Fruit fly (Drosophila melanogaster) whole organism, embryonic: ENCODE results near the gene CG12945.

Experiments
- Ada2b ChIP-seq: fragments of 200-800 bp; sonication (Bioruptor generic); IDR thresholded peaks from 2 replicates; pipeline ENCODE4 v1.3.6; 2022; ENCODE audit warnings: missing biosample characterization, missing genetic modification characterization
- CG10431 ChIP-seq: fragments of 200-800 bp; sonication (Bioruptor generic); optimal IDR thresholded peaks from 3 replicates; lab custom pipeline; 2018; ENCODE audit warnings: missing biosample characterization, mild to moderate bottlenecking, missing genetic modification characterization
- CG10565 ChIP-seq: fragments of 200-800 bp; sonication (Bioruptor generic); optimal IDR thresholded peaks from 3 replicates; lab custom pipeline; 2016; ENCODE audit warnings: missing biosample characterization, mild to moderate bottlenecking, missing genetic modification characterization
- CG11723 ChIP-seq: fragments of 200-800 bp; sonication (Bioruptor generic); optimal IDR thresholded peaks from 2 replicates; lab custom pipeline; 2017; ENCODE audit warnings: missing biosample characterization, mild to moderate bottlenecking, missing genetic modification characterization
- CG12769 ChIP-seq: fragments of 200-800 bp; sonication (Bioruptor generic); optimal IDR thresholded peaks from 2 replicates; lab custom pipeline; 2019; ENCODE audit warnings: missing biosample characterization, mild to moderate bottlenecking, missing genetic modification characterization, moderate library complexity
- CG13775 ChIP-seq: fragments of 200-800 bp; sonication (Bioruptor generic); optimal IDR thresholded peaks from 3 replicates; lab custom pipeline; 2017; ENCODE audit warnings: missing biosample characterization, mild to moderate bottlenecking, missing genetic modification characterization
- CG15269 ChIP-seq: fragments of 200-800 bp; sonication (Bioruptor generic); optimal IDR thresholded peaks from 2 replicates; lab custom pipeline; 2018; ENCODE audit warnings: missing biosample characterization, mild to moderate bottlenecking, missing genetic modification characterization, moderate library complexity
- CG1603 ChIP-seq: fragments of 200-800 bp; sonication (Bioruptor generic); optimal IDR thresholded peaks from 2 replicates; lab custom pipeline; 2019; ENCODE audit warnings: missing biosample characterization, mild to moderate bottlenecking, missing genetic modification characterization, moderate library complexity
- CG17568 ChIP-seq: fragments of 200-800 bp; sonication (Bioruptor generic); optimal IDR thresholded peaks from 2 replicates; lab custom pipeline; 2018; ENCODE audit warnings: missing biosample characterization, mild to moderate bottlenecking, missing genetic modification characterization, moderate library complexity
- CG17912 ChIP-seq: fragments of 200-800 bp; sonication (Bioruptor generic); optimal IDR thresholded peaks from 2 replicates; lab custom pipeline; 2018; ENCODE audit warnings: missing biosample characterization, mild to moderate bottlenecking, missing genetic modification characterization
- CG2678 ChIP-seq: fragments of 200-800 bp; sonication (Bioruptor generic); optimal IDR thresholded peaks from 3 replicates; lab custom pipeline; 2019; ENCODE audit warnings: missing biosample characterization, mild to moderate bottlenecking, missing genetic modification characterization, moderate library complexity
- CG4282 ChIP-seq: fragments of 200-800 bp; sonication (Bioruptor generic); optimal IDR thresholded peaks from 2 replicates; lab custom pipeline; 2016; ENCODE audit warnings: missing biosample characterization, missing genetic modification characterization
- CG5245 ChIP-seq: fragments of 200-800 bp; sonication (Bioruptor generic); optimal IDR thresholded peaks from 3 replicates; lab custom pipeline; 2016; ENCODE audit warnings: missing biosample characterization, missing genetic modification characterization
- CG6791 ChIP-seq: fragments of 200-800 bp; sonication (Bioruptor generic); IDR thresholded peaks from 3 replicates; pipeline ENCODE4 v1.3.6; 2022; ENCODE audit warnings: missing biosample characterization, missing genetic modification characterization; ENCODE audit not compliant: partially characterized antibody
- CG8281 ChIP-seq: fragments of 200-800 bp; sonication (Bioruptor generic); optimal IDR thresholded peaks from 2 replicates; lab custom pipeline; 2018; ENCODE audit warnings: missing biosample characterization, mild to moderate bottlenecking, missing genetic modification characterization, moderate library complexity
- CG9797 ChIP-seq: fragments of 200-800 bp; sonication (Bioruptor generic); optimal IDR thresholded peaks from 3 replicates; lab custom pipeline; 2018; ENCODE audit warnings: missing biosample characterization, mild to moderate bottlenecking, missing genetic modification characterization
- Chrac-16 ChIP-seq: fragments of 200-800 bp; sonication (Bioruptor generic); optimal IDR thresholded peaks from 3 replicates; lab custom pipeline; 2016; ENCODE audit warnings: missing biosample characterization, missing genetic modification characterization
- Ets65A ChIP-seq: fragments of 200-800 bp; sonication (Bioruptor generic); peaks from one replicate; lab custom pipeline; 2016; ENCODE audit warnings: missing biosample characterization, missing genetic modification characterization
- Fer1 ChIP-seq: fragments of 200-800 bp; sonication (Bioruptor generic); optimal IDR thresholded peaks from 2 replicates; lab custom pipeline; 2017; ENCODE audit warnings: missing biosample characterization, mild to moderate bottlenecking, missing genetic modification characterization
- H15 ChIP-seq: fragments of 200-800 bp; sonication (Bioruptor generic); IDR thresholded peaks from 3 replicates; pipeline ENCODE4 v1.3.6; 2022; ENCODE audit warnings: missing biosample characterization, missing genetic modification characterization
- HLH4C ChIP-seq: fragments of 200-800 bp; sonication (Bioruptor generic); IDR thresholded peaks from 3 replicates; pipeline ENCODE4 v1.3.6; 2022; ENCODE audit warnings: missing biosample characterization, missing genetic modification characterization; ENCODE audit not compliant: partially characterized antibody
- MTF-1 ChIP-seq: fragments of 200-800 bp; sonication (Bioruptor generic); optimal IDR thresholded peaks from 2 replicates; lab custom pipeline; 2018; ENCODE audit warnings: missing biosample characterization, mild to moderate bottlenecking, missing genetic modification characterization, borderline replicate concordance
- Mes4 ChIP-seq: fragments of 200-800 bp; sonication (Bioruptor generic); optimal IDR thresholded peaks from 2 replicates; lab custom pipeline; 2016; ENCODE audit warnings: missing biosample characterization, missing genetic modification characterization
- NC2α ChIP-seq: fragments of 200-800 bp; sonication (Bioruptor generic); optimal IDR thresholded peaks from 2 replicates; lab custom pipeline; 2016; ENCODE audit warnings: missing biosample characterization, missing genetic modification characterization
- NFAT ChIP-seq: fragments of 200-800 bp; sonication (Bioruptor generic); IDR thresholded peaks from 2 replicates; pipeline ENCODE4 v1.3.6; 2022; ENCODE audit warnings: missing biosample characterization, missing genetic modification characterization
- Rfx ChIP-seq: fragments of 200-800 bp; sonication (Bioruptor generic); IDR thresholded peaks from 2 replicates; pipeline ENCODE4 v1.3.6; 2022; ENCODE audit warnings: missing biosample characterization, missing genetic modification characterization
- Side ChIP-seq: fragments of 200-800 bp; sonication (Bioruptor generic); optimal IDR thresholded peaks from 2 replicates; lab custom pipeline; 2016; ENCODE audit warnings: missing biosample characterization, missing genetic modification characterization
- Ssrp ChIP-seq: fragments of 200-800 bp; sonication (Bioruptor generic); optimal IDR thresholded peaks from 2 replicates; lab custom pipeline; 2018; ENCODE audit warnings: missing biosample characterization, mild to moderate bottlenecking, missing genetic modification characterization, moderate library complexity
- Taf1 ChIP-seq: fragments of 200-800 bp; sonication (Bioruptor generic); IDR thresholded peaks from 2 replicates; pipeline ENCODE4 v1.3.6; 2022; ENCODE audit warnings: missing biosample characterization, missing genetic modification characterization
- Vsx1 ChIP-seq: fragments of 200-800 bp; sonication (Bioruptor generic); optimal IDR thresholded peaks from 2 replicates; lab custom pipeline; 2017; ENCODE audit warnings: missing biosample characterization, mild to moderate bottlenecking, missing genetic modification characterization, missing genetic modification reagents
- al ChIP-seq: fragments of 200-800 bp; sonication (Bioruptor generic); IDR thresholded peaks from 2 replicates; pipeline ENCODE4 v1.3.6; 2022; ENCODE audit warnings: missing biosample characterization, missing genetic modification characterization
- cg ChIP-seq: fragments of 200-800 bp; sonication (Bioruptor generic); optimal IDR thresholded peaks from 3 replicates; lab custom pipeline; 2019; ENCODE audit warnings: missing biosample characterization, mild to moderate bottlenecking, missing genetic modification characterization, moderate library complexity
- dan ChIP-seq: fragments of 200-800 bp; sonication (Bioruptor generic); IDR thresholded peaks from 2 replicates; pipeline ENCODE4 v1.3.6; 2022; ENCODE audit warnings: missing biosample characterization, missing genetic modification characterization
- dmrt11E ChIP-seq: fragments of 200-800 bp; sonication (Bioruptor generic); optimal IDR thresholded peaks from 3 replicates; lab custom pipeline; 2018; ENCODE audit warnings: missing biosample characterization, mild to moderate bottlenecking, missing genetic modification characterization, moderate library complexity
- exex ChIP-seq: fragments of 200-800 bp; sonication (Bioruptor generic); optimal IDR thresholded peaks from 4 replicates; lab custom pipeline; 2018; ENCODE audit warnings: missing biosample characterization, mild to moderate bottlenecking, missing genetic modification characterization, moderate library complexity
- fd102C ChIP-seq: fragments of 200-800 bp; sonication (Bioruptor generic); optimal IDR thresholded peaks from 2 replicates; lab custom pipeline; 2018; ENCODE audit warnings: missing biosample characterization, mild to moderate bottlenecking, missing genetic modification characterization, moderate library complexity
- fd96Cb ChIP-seq: fragments of 200-800 bp; sonication (Bioruptor generic); optimal IDR thresholded peaks from 2 replicates; lab custom pipeline; 2018; ENCODE audit warnings: missing biosample characterization, mild to moderate bottlenecking, missing genetic modification characterization, moderate library complexity
- ftz-f1 ChIP-seq: fragments of 200-800 bp; sonication (Bioruptor generic); optimal IDR thresholded peaks from 2 replicates; lab custom pipeline; 2016; ENCODE audit warnings: missing biosample characterization, missing genetic modification characterization
- hbn ChIP-seq: fragments of 200-800 bp; sonication (Bioruptor generic); IDR thresholded peaks from 2 replicates; pipeline ENCODE4 v1.3.6; 2022; ENCODE audit warnings: missing biosample characterization, missing genetic modification characterization; ENCODE audit not compliant: partially characterized antibody
- hth ChIP-seq: fragments of >200 bp; optimal IDR thresholded peaks from 2 replicates; lab custom pipeline; 2017; ENCODE audit warnings: inconsistent platforms
- kni ChIP-seq: fragments of 200-800 bp; sonication (Bioruptor generic); optimal IDR thresholded peaks from 3 replicates; lab custom pipeline; 2017; ENCODE audit warnings: mild to moderate bottlenecking, missing biosample characterization, missing genetic modification reagents, missing genetic modification characterization
- mam ChIP-seq: fragments of 200-800 bp; sonication (Bioruptor generic); optimal IDR thresholded peaks from 3 replicates; lab custom pipeline; 2016; ENCODE audit warnings: missing biosample characterization, missing genetic modification characterization
- nau ChIP-seq: fragments of 200-800 bp; sonication (Bioruptor generic); optimal IDR thresholded peaks from 3 replicates; lab custom pipeline; 2017; ENCODE audit warnings: missing biosample characterization, mild to moderate bottlenecking, missing genetic modification characterization, missing genetic modification reagents
- pros ChIP-seq: fragments of 200-800 bp; sonication (Bioruptor generic); optimal IDR thresholded peaks from 3 replicates; lab custom pipeline; 2019; ENCODE audit warnings: missing biosample characterization, mild to moderate bottlenecking, missing genetic modification characterization, moderate library complexity
- ro ChIP-seq: fragments of 200-800 bp; sonication (Bioruptor generic); IDR thresholded peaks from 2 replicates; pipeline ENCODE4 v1.3.6; 2022; ENCODE audit warnings: missing biosample characterization, missing genetic modification characterization
- sr ChIP-seq: fragments of 200-800 bp; sonication (Bioruptor generic); IDR thresholded peaks from 3 replicates; pipeline ENCODE4 v1.3.6; 2022; ENCODE audit warnings: missing biosample characterization, missing genetic modification characterization
- trem ChIP-seq: fragments of 200-800 bp; optimal IDR thresholded peaks from 3 replicates; lab custom pipeline; 2019; ENCODE audit warnings: missing biosample characterization, mild to moderate bottlenecking, missing genetic modification characterization, moderate library complexity
- unc-4 ChIP-seq: fragments of 200-800 bp; sonication (Bioruptor generic); IDR thresholded peaks from 2 replicates; pipeline ENCODE4 v1.3.6; 2022; ENCODE audit warnings: missing biosample characterization, missing genetic modification characterization; ENCODE audit not compliant: partially characterized antibody
- vfl ChIP-seq: fragments of 200-800 bp; sonication (Bioruptor generic); optimal IDR thresholded peaks from 2 replicates; lab custom pipeline; 2016; ENCODE audit warnings: missing biosample characterization, missing genetic modification characterization
- zfh1 ChIP-seq: fragments of 200-800 bp; sonication (Bioruptor generic); IDR thresholded peaks from 3 replicates; pipeline ENCODE4 v1.3.6; 2022; ENCODE audit warnings: missing biosample characterization, missing genetic modification characterization

Gene CG12945

dm6 chr3R:9777941-9778360, 13.1 kb downstream of the CG12945 start, which contains the start of gene RpS29 (continued):
- peak; percentile 77 for TF ChIP-seq CG13775
- peak; percentile 72 for TF ChIP-seq Vsx1 (GFP tag; lab: Kevin White, UChicago)
- peak; percentile 99 for TF ChIP-seq Ets65A (GFP tag; lab: Kevin White, UChicago)
- TF ChIP-seq ftz-f1: peak; percentile 74
- TF ChIP-seq unc-4 (GFP tag; lab: Robert Waterston, UW): peak; percentile 97
- TF ChIP-seq CG17912: peak; percentile 88
- peak; percentile 16 for TF ChIP-seq Ssrp
- TF ChIP-seq fd96Cb: peak; percentile 8
- TF ChIP-seq HLH4C: peak; percentile 82
- TF ChIP-seq trem (tag; lab: Kevin White, UChicago): peak; percentile 92
- TF ChIP-seq Fer1 (GFP tag; lab: Kevin White, UChicago): peak; percentile 89
- peak; percentile 76 for TF ChIP-seq Ada2b (GFP tag; lab: Robert Waterston, UW)
- peak; percentile 84 for TF ChIP-seq CG4282 (GFP tag; lab: Kevin White, UChicago)
- TF ChIP-seq CG10565 (GFP tag; lab: Kevin White, UChicago): no peak
- 0 out of 2 replicates have a peak, but pooled peaks have one; percentile 50 for TF ChIP-seq Taf1 (GFP tag; lab: Robert Waterston, UW)
- peak; percentile 39 for TF ChIP-seq exex (tag; lab: Kevin White, UChicago)
- peak; percentile 95 for TF ChIP-seq Rfx (GFP tag; lab: Robert Waterston, UW)
- peak; percentile 97 for TF ChIP-seq CG6791
- TF ChIP-seq pros: no peak
- TF ChIP-seq Side (GFP tag; lab: Kevin White, UChicago): peak; percentile 86
- peak; percentile 70 for TF ChIP-seq CG10431 (GFP tag; lab: Kevin White, UChicago)
- TF ChIP-seq dmrt11E: peak; percentile 54
- TF ChIP-seq CG5245 (GFP tag; lab: Kevin White, UChicago): peak; percentile 66
- TF ChIP-seq CG2678 (tag; lab: Kevin White, UChicago): peak; percentile 68
- TF ChIP-seq cg (GFP tag; lab: Kevin White, UChicago): no peak
- peak; percentile 54; the same call in 1 of the 2 replicates for TF ChIP-seq ro (GFP tag; lab: Robert Waterston, UW)
- TF ChIP-seq CG12769: peak; percentile 89
- TF ChIP-seq fd102C (GFP tag; lab: Kevin White, UChicago): no peak
- peak; percentile 79 for TF ChIP-seq MTF-1 (GFP tag; lab: Kevin White, UChicago)
- TF ChIP-seq Mes4 (GFP tag; lab: Kevin White, UChicago): peak; percentile 84
- peak; percentile 68; the same call in 1 of the 3 replicates for TF ChIP-seq H15
- TF ChIP-seq Chrac-16 (GFP tag; lab: Kevin White, UChicago): peak; percentile 83
- TF ChIP-seq mam (GFP tag; lab: Kevin White, UChicago): peak; percentile 92
- TF ChIP-seq nau: no peak
- peak; percentile 94 for TF ChIP-seq NFAT (GFP tag; lab: Robert Waterston, UW)
- TF ChIP-seq al (GFP tag; lab: Robert Waterston, UW): peak; percentile 72
- peak; percentile 97 for TF ChIP-seq CG1603 (tag; lab: Kevin White, UChicago)
- peak; percentile 87 for TF ChIP-seq CG9797 (GFP tag; lab: Kevin White, UChicago)
- TF ChIP-seq sr (GFP tag; lab: Robert Waterston, UW): peak; percentile 61; the same call in 2 of the 3 replicates
- peak; percentile 78 for TF ChIP-seq kni (GFP tag; lab: Kevin White, UChicago)
- TF ChIP-seq CG17568 (GFP tag; lab: Kevin White, UChicago): no peak
- TF ChIP-seq CG11723 (GFP tag; lab: Kevin White, UChicago): peak; percentile 68
- peak; percentile 84 for TF ChIP-seq zfh1
- TF ChIP-seq NC2α (GFP tag; lab: Kevin White, UChicago): peak; percentile 53
- TF ChIP-seq dan (GFP tag; lab: Robert Waterston, UW): no peak
- TF ChIP-seq CG8281 (tag; lab: Kevin White, UChicago): peak; percentile 8
- peak; percentile 79 for TF ChIP-seq vfl (GFP tag; lab: Kevin White, UChicago)
- TF ChIP-seq CG15269: peak; percentile 58
- TF ChIP-seq hbn (GFP tag; lab: Robert Waterston, UW): peak; percentile 96
- TF ChIP-seq hth (lab: Kevin White, UChicago): no peak
